Worm (Caenorhabditis elegans) whole organism, young adult: ENCODE results near the gene F56D6.23.

Experiments
- B0336.3 ChIP-seq: fragments of 200-800 bp; sonication (Bioruptor generic); IDR thresholded peaks from 2 replicates; pipeline ENCODE4 v1.3.6; 2022; ENCODE audit warnings: missing genetic modification characterization, missing compliant biosample characterization
- F57A8.1 ChIP-seq: fragments of 200-800 bp; sonication (Bioruptor generic); optimal IDR thresholded peaks from 2 replicates; lab custom pipeline; 2018; ENCODE audit warnings: mild to moderate bottlenecking, missing genetic modification characterization, moderate library complexity, missing compliant biosample characterization
- ama-1 ChIP-seq, 3 experiments: fragments of 150-350 bp in 1 of 3; sonication (generic microtip) in 2 of 3; optimal IDR thresholded peaks; 2 replicates each; lab custom pipeline; 2014 to 2018; ENCODE audit warnings: missing biosample characterization in 2 of 3, missing genetic modification characterization in 2 of 3, missing genetic modification reagents in 2 of 3
- aptf-3 ChIP-seq: fragments of 200-800 bp; sonication (Bioruptor generic); IDR thresholded peaks from 2 replicates; pipeline ENCODE4 v1.3.6; 2022; ENCODE audit warnings: missing genetic modification characterization, missing compliant biosample characterization
- ceh-40 ChIP-seq: fragments of 200-800 bp; sonication (Bioruptor generic); IDR thresholded peaks from 2 replicates; pipeline ENCODE4 v1.3.6; 2022; ENCODE audit warnings: missing genetic modification characterization, missing compliant biosample characterization
- dpl-1 ChIP-seq: fragments of 150-350 bp; optimal IDR thresholded peaks from 2 replicates; lab custom pipeline; 2014; ENCODE audit warnings: missing biosample characterization, missing genetic modification reagents, missing genetic modification characterization
- fkh-3 ChIP-seq: sonication (generic microtip); optimal IDR thresholded peaks from 2 replicates; lab custom pipeline; 2016; ENCODE audit warnings: mild to moderate bottlenecking, missing genetic modification characterization, missing compliant biosample characterization
- him-1 ChIP-seq: sonication (generic microtip); optimal IDR thresholded peaks from 2 replicates; lab custom pipeline; 2016; ENCODE audit warnings: missing genotype, missing genetic modification reagents, missing genetic modification characterization, missing compliant biosample characterization
- let-526 ChIP-seq: fragments of 200-800 bp; sonication (Bioruptor generic); IDR thresholded peaks from 2 replicates; pipeline ENCODE4 v1.3.6; 2022; ENCODE audit warnings: missing genetic modification reagents, missing genetic modification characterization, missing compliant biosample characterization
- nhr-120 ChIP-seq: fragments of 200-800 bp; sonication (Bioruptor generic); IDR thresholded peaks from 2 replicates; pipeline ENCODE4 v1.3.6; 2022; ENCODE audit warnings: missing genetic modification characterization, missing compliant biosample characterization

ce11 chrIV:3918160-3918559, at the start of gene F56D6.23:
- TF ChIP-seq F57A8.1 (GFP tag; lab: Kevin White, UChicago) (no peak), fkh-3 (tag; lab: Kevin White, UChicago) (no peak), ceh-40 (no peak), let-526 (GFP tag; lab: Robert Waterston, UW) (no peak), nhr-120 (GFP tag; lab: Robert Waterston, UW) (no peak), him-1 (no peak), aptf-3 (GFP tag; lab: Robert Waterston, UW) (no peak), ama-1 (optimal IDR thresholded peaks at IDR 0.05; lab: Kevin White, UChicago) (no peak), ama-1 (GFP tag; optimal IDR thresholded peaks at IDR 0.05; lab: Kevin White, UChicago) (no peak), B0336.3 (GFP tag; lab: Robert Waterston, UW) (no peak), dpl-1 (GFP tag; lab: Kevin White, UChicago) (no peak)
